Fruit fly (Drosophila melanogaster): ENCODE data around the gene SNF4Agamma.
A peak's percentile ranks its signal among the peaks of the same experiment; 100 is the strongest.

SNF4Agamma gene

dm6 chr3R:21161620-21162029 lies 21.1 kb downstream of the SNF4Agamma start (continued):
- TF ChIP-seq ERR (GFP tag; optimal IDR thresholded peaks at IDR 0.05) = no peak
- no peak for TF ChIP-seq Eip74EF (GFP tag; optimal IDR thresholded peaks at IDR 0.05)
- no peak for TF ChIP-seq Sin3A (optimal IDR thresholded peaks at IDR 0.05)
- no peak for TF ChIP-seq pita (GFP tag; optimal IDR thresholded peaks at IDR 0.05)
- TF ChIP-seq Chrac-16 (GFP tag; optimal IDR thresholded peaks at IDR 0.05) = no peak
- TF ChIP-seq CG12104 (GFP tag; optimal IDR thresholded peaks at IDR 0.05) = no peak
- no peak for TF ChIP-seq bbx (GFP tag; IDR thresholded peaks at IDR 0.05; ENCODE audit: partially characterized antibody)
- TF ChIP-seq zfh2 (GFP tag; optimal IDR thresholded peaks at IDR 0.05) = no peak
- TF ChIP-seq CG6791 (GFP tag; IDR thresholded peaks at IDR 0.05; ENCODE audit: partially characterized antibody) = no peak
- TF ChIP-seq grn (GFP tag; optimal IDR thresholded peaks at IDR 0.05) = no peak
- no peak for TF ChIP-seq dmrt11E (tag; optimal IDR thresholded peaks at IDR 0.05)
- no peak for TF ChIP-seq MTF-1 (GFP tag; optimal IDR thresholded peaks at IDR 0.05; ENCODE audit: borderline replicate concordance)
- peak; percentile 41; the same call in 1 of the 2 replicates for TF ChIP-seq Ada2b (GFP tag; IDR thresholded peaks at IDR 0.05)
- TF ChIP-seq Ssrp (tag; optimal IDR thresholded peaks at IDR 0.05) = no peak
- peak; percentile 30 for TF ChIP-seq CG9817 (tag; optimal IDR thresholded peaks at IDR 0.05)
- TF ChIP-seq croc (GFP tag; conservative IDR thresholded peaks at IDR 0.05) = no peak
- no peak for TF ChIP-seq cato (GFP tag; optimal IDR thresholded peaks at IDR 0.05; ENCODE audit: borderline replicate concordance)
- no peak for TF ChIP-seq pan (optimal IDR thresholded peaks at IDR 0.05)
- peak in 1 of 2 experiments; percentile 45 for TF ChIP-seq pan (GFP tag; optimal IDR thresholded peaks at IDR 0.05 in 1 of 2, IDR thresholded peaks at IDR 0.05 in 1 of 2)
- TF ChIP-seq CG6654 (GFP tag; optimal IDR thresholded peaks at IDR 0.05) = no peak
- TF ChIP-seq CG31441 (GFP tag; IDR thresholded peaks at IDR 0.05) = no peak
- TF ChIP-seq Lpt (GFP tag; optimal IDR thresholded peaks at IDR 0.05) = no peak
- TF ChIP-seq Sox100B (GFP tag; optimal IDR thresholded peaks at IDR 0.05) = no peak
- no peak for TF ChIP-seq emc (GFP tag; optimal IDR thresholded peaks at IDR 0.05)
- TF ChIP-seq dati (GFP tag; IDR thresholded peaks at IDR 0.05) = no peak
- peak; percentile 5 for TF ChIP-seq CG12942 (GFP tag; optimal IDR thresholded peaks at IDR 0.05)
- TF ChIP-seq Hand (GFP tag; optimal IDR thresholded peaks at IDR 0.05) = peak; percentile 49
- TF ChIP-seq CG30431 (GFP tag; optimal IDR thresholded peaks at IDR 0.05) = no peak
- peak; percentile 8 for TF ChIP-seq CG10147 (GFP tag; optimal IDR thresholded peaks at IDR 0.05)
- TF ChIP-seq CG6813 (GFP tag; optimal IDR thresholded peaks at IDR 0.05) = peak; percentile 38
- TF ChIP-seq CG15479 (GFP tag; optimal IDR thresholded peaks at IDR 0.05) = no peak
- TF ChIP-seq vfl (GFP tag; optimal IDR thresholded peaks at IDR 0.05) = peak; percentile 0
- TF ChIP-seq CG12155 (GFP tag; optimal IDR thresholded peaks at IDR 0.05) = no peak
- no peak for TF ChIP-seq CG14710 (tag; optimal IDR thresholded peaks at IDR 0.05)
- peak; percentile 57 for TF ChIP-seq gem (tag; optimal IDR thresholded peaks at IDR 0.05)
- no peak for TF ChIP-seq CG9727 (GFP tag; optimal IDR thresholded peaks at IDR 0.05)
- TF ChIP-seq stc (GFP tag; IDR thresholded peaks at IDR 0.05) = no peak
- TF ChIP-seq CG6175 (GFP tag; IDR thresholded peaks at IDR 0.05) = 0 out of 3 replicates have a peak, but pooled peaks have one; percentile 41
- peak; percentile 61 for TF ChIP-seq grau (tag; optimal IDR thresholded peaks at IDR 0.05)
- no peak for TF ChIP-seq fru (optimal IDR thresholded peaks at IDR 0.05)
- peak; percentile 13 for TF ChIP-seq jing (GFP tag; optimal IDR thresholded peaks at IDR 0.05)
- TF ChIP-seq Hmr (GFP tag; optimal IDR thresholded peaks at IDR 0.05) = peak; percentile 67
- TF ChIP-seq CG4328 (GFP tag; optimal IDR thresholded peaks at IDR 0.05) = no peak
- no peak for TF ChIP-seq CG1603 (tag; optimal IDR thresholded peaks at IDR 0.05)
- no peak for TF ChIP-seq CG18764 (GFP tag; optimal IDR thresholded peaks at IDR 0.05)
- TF ChIP-seq sqz (GFP tag; optimal IDR thresholded peaks at IDR 0.05) = no peak
- TF ChIP-seq danr (GFP tag; IDR thresholded peaks at IDR 0.05) = no peak
- TF ChIP-seq CG11723 (GFP tag; optimal IDR thresholded peaks at IDR 0.05) = no peak
- TF ChIP-seq CG6272 (GFP tag; IDR thresholded peaks at IDR 0.05) = no peak
- TF ChIP-seq Mad (GFP tag; optimal IDR thresholded peaks at IDR 0.05) = peak; percentile 8
- TF ChIP-seq Max (GFP tag; optimal IDR thresholded peaks at IDR 0.05) = no peak
- TF ChIP-seq ro (GFP tag; IDR thresholded peaks at IDR 0.05) = no peak
